Worm (Caenorhabditis elegans) whole organism, late embryonic: ENCODE measurements around the gene pmp-4.

Source experiments
- C08G9.2 ChIP-seq: sonication (generic microtip); optimal IDR thresholded peaks from 2 replicates; lab custom pipeline; 2016; ENCODE audit warnings: mild to moderate bottlenecking, missing genetic modification characterization, moderate library complexity, missing compliant biosample characterization
- F13H6.1 ChIP-seq: sonication (generic microtip); optimal IDR thresholded peaks from 2 replicates; lab custom pipeline; 2016; ENCODE audit warnings: missing genetic modification characterization, missing compliant biosample characterization
- Y22D7AL.16 ChIP-seq: sonication (generic microtip); optimal IDR thresholded peaks from 2 replicates; lab custom pipeline; 2016; ENCODE audit warnings: missing genetic modification characterization, missing compliant biosample characterization
- ahr-1 ChIP-seq: sonication (generic microtip); optimal IDR thresholded peaks from 2 replicates; lab custom pipeline; 2016; ENCODE audit warnings: missing genetic modification characterization, missing compliant biosample characterization
- ceh-14 ChIP-seq: sonication (generic microtip); optimal IDR thresholded peaks from 2 replicates; lab custom pipeline; 2016; ENCODE audit warnings: missing genotype, missing genetic modification characterization, missing compliant biosample characterization
- ceh-24 ChIP-seq: sonication (generic microtip); optimal IDR thresholded peaks from 2 replicates; lab custom pipeline; 2016; ENCODE audit warnings: mild to moderate bottlenecking, missing genetic modification characterization, missing compliant biosample characterization
- ceh-30 ChIP-seq: fragments of 150-350 bp; optimal IDR thresholded peaks from 2 replicates; lab custom pipeline; 2014; ENCODE audit warnings: missing biosample characterization, missing genetic modification characterization
- ceh-31 ChIP-seq: sonication (generic microtip); optimal IDR thresholded peaks from 2 replicates; lab custom pipeline; 2016; ENCODE audit warnings: missing genetic modification characterization, missing compliant biosample characterization
- ceh-34 ChIP-seq: sonication (generic microtip); optimal IDR thresholded peaks from 2 replicates; lab custom pipeline; 2016; ENCODE audit warnings: mild to moderate bottlenecking, missing genetic modification characterization, missing compliant biosample characterization
- ceh-45 ChIP-seq: fragments of 200-800 bp; sonication (Bioruptor generic); IDR thresholded peaks from 2 replicates; pipeline ENCODE4 v1.3.6; 2022; ENCODE audit warnings: missing genetic modification reagents, missing genetic modification characterization, missing compliant biosample characterization
- ceh-6 ChIP-seq: fragments of 200-800 bp; sonication (Bioruptor generic); optimal IDR thresholded peaks from 2 replicates; lab custom pipeline; 2018; ENCODE audit warnings: mild to moderate bottlenecking, missing genetic modification characterization, missing compliant biosample characterization
- ceh-9 ChIP-seq: sonication (generic microtip); optimal IDR thresholded peaks from 2 replicates; lab custom pipeline; 2016; ENCODE audit warnings: mild to moderate bottlenecking, missing genetic modification characterization, inconsistent platforms, missing compliant biosample characterization
- che-1 ChIP-seq: sonication (generic microtip); optimal IDR thresholded peaks from 2 replicates; lab custom pipeline; 2016; ENCODE audit warnings: mild to moderate bottlenecking, missing genetic modification characterization, missing compliant biosample characterization
- dmd-4 ChIP-seq: sonication (generic microtip); optimal IDR thresholded peaks from 2 replicates; lab custom pipeline; 2016; ENCODE audit warnings: borderline replicate concordance, missing genetic modification characterization, missing compliant biosample characterization
- dve-1 ChIP-seq: sonication (generic microtip); optimal IDR thresholded peaks from 2 replicates; lab custom pipeline; 2017; ENCODE audit warnings: antibody characterized with exemption, mild to moderate bottlenecking, missing genetic modification characterization, missing compliant biosample characterization
- eyg-1 ChIP-seq: sonication (generic microtip); optimal IDR thresholded peaks from 2 replicates; lab custom pipeline; 2016; ENCODE audit warnings: missing genotype, missing genetic modification characterization, missing compliant biosample characterization
- gmeb-2 ChIP-seq: sonication (generic microtip); optimal IDR thresholded peaks from 2 replicates; lab custom pipeline; 2016; ENCODE audit warnings: missing genetic modification characterization, inconsistent platforms, missing compliant biosample characterization
- hlh-8 ChIP-seq: sonication (generic microtip); optimal IDR thresholded peaks from 2 replicates; lab custom pipeline; 2016; ENCODE audit warnings: missing genotype, missing genetic modification characterization, missing compliant biosample characterization
- lim-6 ChIP-seq: sonication (generic microtip); optimal IDR thresholded peaks from 2 replicates; lab custom pipeline; 2016; ENCODE audit warnings: missing genetic modification characterization, missing compliant biosample characterization
- lin-11 ChIP-seq: fragments of 200-800 bp; sonication (Bioruptor generic); optimal IDR thresholded peaks from 2 replicates; lab custom pipeline; 2018; ENCODE audit warnings: mild to moderate bottlenecking, missing genetic modification characterization, missing compliant biosample characterization
- nfya-1 ChIP-seq: sonication (generic microtip); optimal IDR thresholded peaks from 2 replicates; lab custom pipeline; 2017; ENCODE audit warnings: missing genetic modification characterization, mild to moderate bottlenecking, missing compliant biosample characterization, antibody characterized with exemption, moderate library complexity
- pag-3 ChIP-seq: sonication (generic microtip); optimal IDR thresholded peaks from 2 replicates; lab custom pipeline; 2016; ENCODE audit warnings: missing compliant biosample characterization, missing genetic modification characterization, borderline replicate concordance
- pax-1 ChIP-seq: fragments of 150-350 bp; optimal IDR thresholded peaks from 2 replicates; lab custom pipeline; 2014; ENCODE audit warnings: missing biosample characterization, missing genetic modification characterization
- pros-1 ChIP-seq: fragments of 150-350 bp; optimal IDR thresholded peaks from 2 replicates; lab custom pipeline; 2014; ENCODE audit warnings: missing biosample characterization, missing genetic modification reagents, missing genetic modification characterization
- ref-2 ChIP-seq: sonication (generic microtip); optimal IDR thresholded peaks from 2 replicates; lab custom pipeline; 2016; ENCODE audit warnings: missing genetic modification characterization, missing compliant biosample characterization
- sdc-2 ChIP-seq: sonication (generic microtip); optimal IDR thresholded peaks from 2 replicates; lab custom pipeline; 2016; ENCODE audit warnings: missing genotype, missing genetic modification characterization, missing compliant biosample characterization
- sox-2 ChIP-seq: fragments of 200-800 bp; sonication (Bioruptor generic); IDR thresholded peaks from 2 replicates; pipeline ENCODE4 v1.3.6; 2022; ENCODE audit warnings: missing genetic modification reagents, missing genetic modification characterization, missing compliant biosample characterization
- tbx-2 ChIP-seq: sonication (generic microtip); optimal IDR thresholded peaks from 2 replicates; lab custom pipeline; 2016; ENCODE audit warnings: missing genetic modification characterization, missing compliant biosample characterization
- tbx-7 ChIP-seq: sonication (generic microtip); optimal IDR thresholded peaks from 2 replicates; lab custom pipeline; 2016; ENCODE audit warnings: missing genotype, missing genetic modification characterization, missing compliant biosample characterization
- unc-3 ChIP-seq, 2 experiments: fragments of 200-800 bp in 1 of 2; sonication (Bioruptor generic) in 1 of 2; sonication (generic microtip) in 1 of 2; conservative IDR thresholded peaks in 1 of 2; optimal IDR thresholded peaks in 1 of 2; 2 replicates each; pipeline versions ENCODE4 v1.3.6 to Lab custom; 2016 to 2022; ENCODE audit warnings: missing compliant biosample characterization in 2 of 2, missing genetic modification characterization in 2 of 2, missing genetic modification reagents in 1 of 2
- unc-42 ChIP-seq: sonication (generic microtip); optimal IDR thresholded peaks from 2 replicates; lab custom pipeline; 2016; ENCODE audit warnings: missing genotype, missing genetic modification characterization, missing compliant biosample characterization
- zip-5 ChIP-seq: sonication (generic microtip); optimal IDR thresholded peaks from 2 replicates; lab custom pipeline; 2016; ENCODE audit warnings: missing genetic modification characterization, missing compliant biosample characterization
- ztf-16 ChIP-seq: sonication (generic microtip); optimal IDR thresholded peaks from 2 replicates; lab custom pipeline; 2017; ENCODE audit warnings: missing genetic modification characterization, missing compliant biosample characterization

Gene pmp-4

DNA sequence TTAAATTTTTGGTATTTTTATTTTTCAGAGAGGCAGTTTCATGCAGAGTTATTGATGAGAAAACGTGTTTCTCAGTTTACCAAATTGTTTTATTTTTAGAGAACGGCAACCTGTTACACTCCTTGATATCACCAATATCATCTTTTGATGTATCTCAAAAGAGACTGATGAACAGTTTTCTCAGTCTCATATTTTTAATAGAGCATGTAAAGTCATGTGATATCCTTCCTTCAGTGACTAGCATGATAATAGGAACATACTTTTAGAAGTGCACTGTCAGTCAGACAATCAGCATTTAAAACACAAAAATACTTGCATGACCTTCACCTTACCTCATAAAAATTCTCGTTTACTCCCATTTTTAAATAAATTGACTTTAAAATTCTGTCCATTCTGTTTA is 37.1 kb upstream of the pmp-4 start, which contains the start of gene F11E6.11:
TSS of gene F11E6.11 (plus strand) at position 325 of the 400 bp plus-strand sequence.
- TF ChIP-seq unc-3 (GFP tag; conservative IDR thresholded peaks at IDR 0.05; lab: Robert Waterston, UW): no peak
- no peak for TF ChIP-seq unc-3 (tag; optimal IDR thresholded peaks at IDR 0.05; lab: Kevin White, UChicago)
- no peak for TF ChIP-seq pros-1
- no peak for TF ChIP-seq lim-6 (tag; lab: Kevin White, UChicago)
- TF ChIP-seq che-1 (tag; lab: Kevin White, UChicago): no peak
- TF ChIP-seq tbx-7 (tag; lab: Kevin White, UChicago): no peak

DNA sequence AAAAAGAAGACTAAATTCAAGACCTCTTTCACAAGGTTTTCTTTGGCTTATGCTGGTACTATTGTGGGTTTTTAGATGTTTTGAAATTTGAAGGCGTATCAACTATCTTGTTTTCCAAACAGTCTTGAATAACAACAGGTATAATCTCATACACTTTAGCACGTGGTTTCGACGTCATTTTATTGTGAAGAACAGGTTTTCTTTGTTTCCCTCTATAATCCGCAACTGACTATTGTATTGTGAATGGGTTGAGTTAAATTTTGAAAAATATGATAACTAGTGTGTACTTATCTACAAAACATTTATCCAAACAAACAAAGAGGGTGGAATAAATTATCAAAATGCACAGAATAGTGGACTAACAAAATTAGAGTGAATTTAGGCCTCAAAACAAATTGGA is 35.8 kb upstream of the pmp-4 start:
- no peak for TF ChIP-seq ceh-14 (tag; lab: Kevin White, UChicago)
- TF ChIP-seq nfya-1 (tag; lab: Kevin White, UChicago): no peak
- no peak for TF ChIP-seq dve-1 (tag; lab: Kevin White, UChicago)
- TF ChIP-seq lin-11 (tag; lab: Kevin White, UChicago): no peak
- TF ChIP-seq unc-42: no peak
- no peak for TF ChIP-seq eyg-1 (tag; lab: Kevin White, UChicago)
- TF ChIP-seq dmd-4: no peak

DNA sequence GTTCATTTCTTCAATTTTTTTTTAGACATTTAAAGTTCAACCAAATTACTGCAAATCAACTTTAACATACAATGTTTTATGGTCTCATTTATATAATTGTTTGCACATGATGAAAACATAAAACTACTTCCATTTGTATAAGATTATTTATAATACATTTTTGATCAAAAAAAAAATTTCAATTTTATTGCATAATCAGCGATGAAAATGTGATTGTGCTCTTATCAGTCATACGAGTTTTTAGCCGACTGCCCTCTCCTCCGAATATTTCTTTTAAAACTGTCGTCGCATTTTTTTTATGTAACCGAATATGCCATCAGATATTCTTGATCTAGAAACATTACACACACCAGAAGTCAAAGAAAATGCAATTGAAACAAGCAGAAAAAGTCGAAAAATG is 35.0 kb upstream of the pmp-4 start, which contains the start of gene F08A7.1:
TSS of gene F08A7.1 (plus strand) at position 191 of the 400 bp plus-strand sequence.
- TF ChIP-seq gmeb-2 (tag; lab: Kevin White, UChicago) (no peak), tbx-2 (no peak), sox-2 (no peak), pax-1 (tag; lab: Kevin White, UChicago) (no peak), ahr-1 (tag; lab: Kevin White, UChicago) (no peak), hlh-8 (tag; lab: Kevin White, UChicago) (no peak), F13H6.1 (tag; lab: Kevin White, UChicago) (no peak), sdc-2 (no peak), ceh-34 (tag; lab: Kevin White, UChicago) (no peak)

DNA sequence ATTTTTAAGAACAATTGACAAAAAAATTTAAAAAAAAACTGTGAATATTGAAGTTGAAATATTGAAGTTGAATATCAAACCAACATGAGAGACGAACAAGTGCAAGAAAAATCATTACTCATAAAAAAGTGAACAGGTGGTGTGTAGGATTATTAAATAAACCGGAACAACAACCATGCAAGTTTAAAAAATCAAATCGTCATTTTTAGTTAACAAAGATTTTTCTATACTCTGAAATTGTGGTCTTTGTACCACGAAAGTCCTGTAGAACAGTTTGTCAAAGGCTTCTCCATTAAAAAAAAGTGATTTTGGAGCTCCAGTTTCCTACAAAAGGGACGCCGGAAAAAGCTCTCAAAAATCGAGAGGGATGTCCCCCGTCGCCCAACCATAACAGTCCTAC is 34.6 kb upstream of the pmp-4 start, which contains the start of gene C06A12.19:
TSS of gene C06A12.19 (minus strand) at position 101 of the 400 bp plus-strand sequence.
- TF ChIP-seq Y22D7AL.16 (tag; lab: Kevin White, UChicago) (no peak), zip-5 (tag; lab: Kevin White, UChicago) (no peak), ceh-30 (tag; lab: Kevin White, UChicago) (no peak), lin-11 (tag; lab: Kevin White, UChicago) (no peak), ceh-31 (no peak), ahr-1 (tag; lab: Kevin White, UChicago) (no peak), tbx-7 (tag; lab: Kevin White, UChicago) (no peak)

DNA sequence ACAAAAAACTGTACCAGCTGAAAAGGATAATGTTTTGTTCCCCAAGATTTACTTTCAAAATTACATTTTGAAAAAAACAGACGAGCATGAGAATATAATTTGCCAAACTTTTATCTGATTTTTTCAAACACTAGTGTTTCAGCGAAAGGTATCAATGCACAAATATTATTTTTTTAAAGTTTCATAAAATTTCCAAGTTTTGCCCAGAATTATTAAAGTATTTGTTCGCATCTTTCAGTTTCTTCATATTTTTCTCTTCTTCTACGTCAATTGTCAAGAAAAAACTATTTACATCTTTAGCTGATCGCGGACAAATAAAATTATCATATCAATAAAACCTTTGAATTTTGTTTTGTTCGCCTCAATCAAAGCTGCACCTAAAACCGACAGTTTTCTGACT is 31.6 kb upstream of the pmp-4 start, which contains the start of gene C06A12.8:
TSS of gene C06A12.8 (plus strand) at position 301 of the 400 bp plus-strand sequence.
- no peak for TF ChIP-seq ceh-24 (tag; lab: Kevin White, UChicago)
- TF ChIP-seq ceh-9 (tag; lab: Kevin White, UChicago): no peak
- TF ChIP-seq pag-3 (tag; lab: Kevin White, UChicago): no peak
- no peak for TF ChIP-seq eyg-1 (tag; lab: Kevin White, UChicago)
- no peak for TF ChIP-seq ceh-14 (tag; lab: Kevin White, UChicago)
- TF ChIP-seq ceh-45 (GFP tag; lab: Robert Waterston, UW): no peak
- TF ChIP-seq ztf-16 (tag; lab: Kevin White, UChicago): no peak
- no peak for TF ChIP-seq ceh-6 (GFP tag; lab: Kevin White, UChicago)
- no peak for TF ChIP-seq C08G9.2 (tag; lab: Kevin White, UChicago)
- TF ChIP-seq ceh-34 (tag; lab: Kevin White, UChicago): no peak
- TF ChIP-seq nfya-1 (tag; lab: Kevin White, UChicago): no peak
- no peak for TF ChIP-seq ref-2
- TF ChIP-seq, all 69 proteins: peak for 0
